Worm (Caenorhabditis elegans): ENCODE data around the gene srh-128.

The srh-128 gene

ce11 chrII:2705200-2705599 lies at the start of gene srh-128:
srh-128 (minus strand) TSS chrII:2705300.
- no peak for TF ChIP-seq pes-1 (GFP tag; IDR thresholded peaks at IDR 0.05)
- no peak for TF ChIP-seq ceh-36 (tag; optimal IDR thresholded peaks at IDR 0.05)
- no peak for TF ChIP-seq tra-4 (tag; optimal IDR thresholded peaks at IDR 0.05)
- TF ChIP-seq ama-1 (optimal IDR thresholded peaks at IDR 0.05) = no peak
- TF ChIP-seq sea-1 (GFP tag; conservative IDR thresholded peaks at IDR 0.05) = no peak
- TF ChIP-seq hmg-4 (GFP tag; optimal IDR thresholded peaks at IDR 0.05) = no peak

ce11 chrII:2754595-2754994 lies 49.5 kb upstream of the srh-128 start:
- no peak for TF ChIP-seq scrt-1 (GFP tag; IDR thresholded peaks at IDR 0.05)
- no peak for TF ChIP-seq B0310.2 (tag; optimal IDR thresholded peaks at IDR 0.05)
- TF ChIP-seq hmg-4 (GFP tag; optimal IDR thresholded peaks at IDR 0.05) = no peak
- no peak for TF ChIP-seq ets-7 (tag; optimal IDR thresholded peaks at IDR 0.05)
- no peak for TF ChIP-seq aly-1 (tag; optimal IDR thresholded peaks at IDR 0.05)
- TF ChIP-seq ceh-13 (GFP tag; optimal IDR thresholded peaks at IDR 0.05) = no peak
- TF ChIP-seq ama-1 (optimal IDR thresholded peaks at IDR 0.05) = no peak
- no peak for TF ChIP-seq flt-1 (GFP tag; IDR thresholded peaks at IDR 0.05)
- no peak for TF ChIP-seq ceh-36 (tag; optimal IDR thresholded peaks at IDR 0.05)
- TF ChIP-seq pes-1 (GFP tag; IDR thresholded peaks at IDR 0.05) = no peak
- TF ChIP-seq tra-4 (tag; optimal IDR thresholded peaks at IDR 0.05) = no peak

DNA sequence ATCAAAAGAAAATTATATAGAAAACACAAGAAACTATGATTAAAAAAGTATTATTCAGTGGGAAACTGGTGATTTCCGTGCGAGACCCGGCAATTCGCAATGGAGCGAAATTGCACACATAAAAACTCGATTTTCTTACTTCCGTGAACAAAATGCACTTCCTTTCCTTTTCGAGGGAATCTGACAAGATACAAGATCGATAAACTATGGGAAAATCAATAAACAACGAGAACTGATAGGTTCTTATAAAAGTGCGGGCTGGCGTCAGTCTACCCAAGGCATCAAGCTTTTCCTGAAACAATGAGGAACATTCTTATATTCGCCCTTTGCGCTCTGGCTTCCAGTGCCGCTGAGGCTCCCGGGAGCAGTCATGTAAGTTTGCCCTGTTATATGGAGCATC lies 47.9 kb upstream of the srh-128 start, which contains the start of gene F29A7.3:
Gene F29A7.3, plus strand, starts transcription at position 301 of the 400 bp plus-strand sequence.
- TF ChIP-seq pes-1 (GFP tag; IDR thresholded peaks at IDR 0.05) (no peak), ceh-13 (GFP tag; optimal IDR thresholded peaks at IDR 0.05) (no peak), B0310.2 (tag; optimal IDR thresholded peaks at IDR 0.05) (no peak), aly-1 (tag; optimal IDR thresholded peaks at IDR 0.05) (no peak), tbx-11 (GFP tag; IDR thresholded peaks at IDR 0.05) (no peak), hnd-1 (tag; optimal IDR thresholded peaks at IDR 0.05) (no peak), ama-1 (optimal IDR thresholded peaks at IDR 0.05) (no peak), scrt-1 (GFP tag; IDR thresholded peaks at IDR 0.05) (no peak), tbx-37 (GFP tag; conservative IDR thresholded peaks at IDR 0.05) (no peak), ceh-36 (tag; optimal IDR thresholded peaks at IDR 0.05) (no peak), sea-1 (GFP tag; conservative IDR thresholded peaks at IDR 0.05) (no peak), hmbx-1 (tag; optimal IDR thresholded peaks at IDR 0.05) (no peak), tra-4 (tag; optimal IDR thresholded peaks at IDR 0.05) (no peak), ets-7 (tag; optimal IDR thresholded peaks at IDR 0.05) (no peak), hmg-4 (GFP tag; optimal IDR thresholded peaks at IDR 0.05) (no peak)

DNA sequence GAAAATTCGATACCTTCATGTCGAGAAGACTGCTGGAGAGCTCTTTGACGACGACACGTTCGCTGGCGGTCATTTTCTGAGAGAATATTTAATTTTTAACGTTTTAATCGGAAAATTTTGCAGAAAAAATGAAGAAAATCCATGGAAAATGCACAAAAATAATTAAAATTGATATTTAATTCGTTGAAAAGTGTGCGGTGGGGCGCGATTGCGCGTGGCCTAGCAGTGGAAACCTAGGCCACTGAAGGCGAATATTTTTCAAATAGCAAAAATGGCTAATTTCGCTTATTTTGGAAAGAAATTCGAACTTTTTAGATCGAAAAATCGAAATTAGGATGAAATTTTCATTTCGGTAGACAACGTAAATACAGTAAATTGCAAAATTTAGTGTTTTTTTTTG lies 47.4 kb upstream of the srh-128 start, which contains the start of gene F29A7.6:
Gene F29A7.6, minus strand, starts transcription at position 76 of the 400 bp plus-strand sequence.
- TF ChIP-seq flt-1 (GFP tag; IDR thresholded peaks at IDR 0.05) (no peak), pes-1 (GFP tag; IDR thresholded peaks at IDR 0.05) (0 out of 2 replicates have a peak, but pooled peaks have one; percentile 58)

DNA sequence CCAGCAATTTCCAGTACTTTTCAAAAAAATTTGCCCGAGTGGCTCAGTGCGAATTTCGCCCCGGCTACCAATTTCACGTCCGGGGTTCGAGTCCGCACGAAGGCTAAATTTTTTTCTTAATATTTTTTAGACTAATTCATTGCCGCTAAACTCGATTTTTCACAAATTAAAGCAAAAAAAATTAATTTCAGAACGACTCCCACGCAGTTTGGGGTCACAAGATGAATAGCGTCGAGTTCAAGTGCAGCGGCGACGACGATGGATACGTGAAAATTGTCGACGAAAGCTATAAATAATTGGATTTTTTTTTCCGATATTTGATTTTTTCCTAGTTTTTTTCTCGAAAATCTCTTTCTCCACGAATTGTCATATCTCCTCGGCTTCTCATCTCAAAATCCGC lies 46.2 kb upstream of the srh-128 start:
- TF ChIP-seq ceh-36 (tag; optimal IDR thresholded peaks at IDR 0.05) (no peak), hnd-1 (tag; optimal IDR thresholded peaks at IDR 0.05) (no peak), tbx-37 (GFP tag; conservative IDR thresholded peaks at IDR 0.05) (no peak), scrt-1 (GFP tag; IDR thresholded peaks at IDR 0.05) (no peak), F13C5.2 (tag; optimal IDR thresholded peaks at IDR 0.05) (no peak), ceh-13 (GFP tag; optimal IDR thresholded peaks at IDR 0.05) (no peak), pes-1 (GFP tag; IDR thresholded peaks at IDR 0.05) (no peak), B0310.2 (tag; optimal IDR thresholded peaks at IDR 0.05) (no peak), sea-1 (GFP tag; conservative IDR thresholded peaks at IDR 0.05) (no peak), aly-1 (tag; optimal IDR thresholded peaks at IDR 0.05) (no peak), tbx-11 (GFP tag; IDR thresholded peaks at IDR 0.05) (no peak), ama-1 (optimal IDR thresholded peaks at IDR 0.05) (no peak), hmbx-1 (tag; optimal IDR thresholded peaks at IDR 0.05) (no peak)

DNA sequence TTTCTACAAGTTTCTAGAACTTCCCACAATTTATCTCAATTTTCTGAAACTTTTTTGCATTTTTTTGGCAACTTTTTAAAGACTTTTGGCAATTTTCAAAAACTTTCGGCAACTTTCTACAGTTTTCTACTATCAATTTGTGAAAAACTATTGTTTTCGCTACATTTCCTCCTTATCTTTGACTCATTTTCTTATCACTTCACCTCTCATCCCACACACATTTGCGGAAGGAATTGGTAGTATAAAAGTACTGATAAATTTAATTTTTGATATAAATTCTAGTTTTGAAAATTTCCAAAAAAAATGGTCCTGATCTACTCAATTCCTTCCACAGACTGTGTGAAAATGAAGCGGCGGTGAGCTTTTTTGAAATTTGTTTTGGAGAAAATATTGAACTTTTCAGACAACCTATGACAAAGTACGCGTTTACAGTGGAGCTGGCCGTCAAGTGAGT lies 44.5 kb upstream of the srh-128 start, which contains the start of gene F29A7.4:
Gene F29A7.4, plus strand, starts transcription at position 404 of the 454 bp plus-strand sequence.
- no peak for TF ChIP-seq F13C5.2 (tag; optimal IDR thresholded peaks at IDR 0.05)
- no peak for TF ChIP-seq tra-4 (tag; optimal IDR thresholded peaks at IDR 0.05)
- no peak for TF ChIP-seq flt-1 (GFP tag; IDR thresholded peaks at IDR 0.05)
- TF ChIP-seq tbx-11 (GFP tag; IDR thresholded peaks at IDR 0.05) = no peak
- no peak for TF ChIP-seq ama-1 (optimal IDR thresholded peaks at IDR 0.05)
- TF ChIP-seq B0310.2 (tag; optimal IDR thresholded peaks at IDR 0.05) = no peak
- no peak for TF ChIP-seq aly-1 (tag; optimal IDR thresholded peaks at IDR 0.05)

DNA sequence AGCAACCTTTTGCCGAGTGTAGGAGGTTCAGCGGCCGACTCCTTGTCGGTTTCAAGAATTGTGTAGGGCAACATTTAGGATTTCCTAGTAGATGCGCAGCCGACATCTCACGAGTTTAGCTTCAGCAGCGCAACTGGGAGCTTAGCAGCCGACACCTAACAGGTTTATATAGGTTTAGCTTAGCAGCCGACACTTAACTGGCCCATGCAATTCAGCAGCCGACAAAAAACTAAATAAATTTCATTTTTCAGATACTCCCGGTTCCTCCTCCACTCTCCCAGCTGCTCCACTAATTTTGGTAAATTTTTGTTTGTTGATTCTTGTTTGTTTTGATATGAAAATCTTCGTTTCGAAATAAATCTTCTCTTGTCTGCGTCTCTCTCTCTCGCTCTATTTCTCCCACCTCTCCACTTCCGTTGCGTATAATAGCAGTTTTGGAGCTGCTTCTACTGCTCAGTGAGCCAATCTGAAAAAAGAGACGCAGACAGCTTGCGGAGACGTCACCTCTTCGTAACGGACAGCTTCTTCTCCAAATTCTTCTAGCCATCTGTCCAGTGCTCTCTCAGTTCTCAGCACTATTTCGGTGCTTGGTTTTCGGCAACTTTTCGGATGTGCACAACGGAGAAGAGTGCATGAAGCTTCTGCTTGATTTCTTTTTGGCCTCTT lies 43.0 kb upstream of the srh-128 start:
- TF ChIP-seq pes-1 (GFP tag; IDR thresholded peaks at IDR 0.05) = no peak
- TF ChIP-seq hnd-1 (tag; optimal IDR thresholded peaks at IDR 0.05) = no peak
- no peak for TF ChIP-seq hmg-4 (GFP tag; optimal IDR thresholded peaks at IDR 0.05)
- TF ChIP-seq ama-1 (optimal IDR thresholded peaks at IDR 0.05) = no peak
- TF ChIP-seq tbx-11 (GFP tag; IDR thresholded peaks at IDR 0.05) = no peak
- TF ChIP-seq ceh-36 (tag; optimal IDR thresholded peaks at IDR 0.05) = no peak
- TF ChIP-seq flt-1 (GFP tag; IDR thresholded peaks at IDR 0.05) = no peak
- no peak for TF ChIP-seq scrt-1 (GFP tag; IDR thresholded peaks at IDR 0.05)
- TF ChIP-seq F13C5.2 (tag; optimal IDR thresholded peaks at IDR 0.05) = no peak
- no peak for TF ChIP-seq B0310.2 (tag; optimal IDR thresholded peaks at IDR 0.05)
- no peak for TF ChIP-seq tra-4 (tag; optimal IDR thresholded peaks at IDR 0.05)
- no peak for TF ChIP-seq hmbx-1 (tag; optimal IDR thresholded peaks at IDR 0.05)
- TF ChIP-seq ets-7 (tag; optimal IDR thresholded peaks at IDR 0.05) = no peak
- no peak for TF ChIP-seq ceh-13 (GFP tag; optimal IDR thresholded peaks at IDR 0.05)

ce11 chrII:2742251-2742650 lies 37.2 kb upstream of the srh-128 start, which contains the start of gene T05A8.7:
T05A8.7 (minus strand) TSS chrII:2742351.
- no peak for TF ChIP-seq tbx-11 (GFP tag; IDR thresholded peaks at IDR 0.05)
- no peak for TF ChIP-seq tbx-37 (GFP tag; conservative IDR thresholded peaks at IDR 0.05)
- TF ChIP-seq ama-1 (optimal IDR thresholded peaks at IDR 0.05) = no peak
- TF ChIP-seq tra-4 (tag; optimal IDR thresholded peaks at IDR 0.05) = no peak
- TF ChIP-seq B0310.2 (tag; optimal IDR thresholded peaks at IDR 0.05) = no peak
- TF ChIP-seq flt-1 (GFP tag; IDR thresholded peaks at IDR 0.05) = no peak
- TF ChIP-seq aly-1 (tag; optimal IDR thresholded peaks at IDR 0.05) = no peak
- no peak for TF ChIP-seq ceh-36 (tag; optimal IDR thresholded peaks at IDR 0.05)
- no peak for TF ChIP-seq ets-7 (tag; optimal IDR thresholded peaks at IDR 0.05)
- TF ChIP-seq ceh-13 (GFP tag; optimal IDR thresholded peaks at IDR 0.05) = no peak
- no peak for TF ChIP-seq pes-1 (GFP tag; IDR thresholded peaks at IDR 0.05)
- TF ChIP-seq hmg-4 (GFP tag; optimal IDR thresholded peaks at IDR 0.05) = no peak
- no peak for TF ChIP-seq scrt-1 (GFP tag; IDR thresholded peaks at IDR 0.05)
- TF ChIP-seq F13C5.2 (tag; optimal IDR thresholded peaks at IDR 0.05) = no peak
- TF ChIP-seq sea-1 (GFP tag; conservative IDR thresholded peaks at IDR 0.05) = no peak
- TF ChIP-seq hnd-1 (tag; optimal IDR thresholded peaks at IDR 0.05) = no peak
- TF ChIP-seq hmbx-1 (tag; optimal IDR thresholded peaks at IDR 0.05) = no peak
